Worm (Caenorhabditis elegans) whole organism, mixed stage, embryonic: Measurements from ENCODE around the gene flh-1.

ENCODE experiments used
- M03D4.4 ChIP-seq: sonication (generic microtip); optimal IDR thresholded peaks from 2 replicates; lab custom pipeline; 2017; ENCODE audit warnings: mild to moderate bottlenecking, missing genetic modification characterization, missing compliant biosample characterization
- bed-3 ChIP-seq: fragments of 200-800 bp; sonication (Bioruptor generic); optimal IDR thresholded peaks from 3 replicates; lab custom pipeline; 2018; ENCODE audit warnings: mild to moderate bottlenecking, missing genetic modification characterization, moderate library complexity, missing compliant biosample characterization
- blmp-1 ChIP-seq: fragments of 150-350 bp; optimal IDR thresholded peaks from 2 replicates; lab custom pipeline; 2014; ENCODE audit warnings: missing biosample characterization, missing genetic modification characterization
- ceh-39 ChIP-seq: fragments of 150-350 bp; optimal IDR thresholded peaks from 2 replicates; lab custom pipeline; 2014; ENCODE audit warnings: missing biosample characterization, missing genetic modification characterization
- ceh-43 ChIP-seq: fragments of 200-800 bp; sonication (Bioruptor generic); optimal IDR thresholded peaks from 2 replicates; lab custom pipeline; 2018; ENCODE audit warnings: mild to moderate bottlenecking, missing genetic modification characterization, moderate library complexity, missing compliant biosample characterization
- ceh-83 ChIP-seq: fragments of 200-800 bp; sonication (Bioruptor generic); optimal IDR thresholded peaks from 2 replicates; lab custom pipeline; 2018; ENCODE audit warnings: mild to moderate bottlenecking, missing genetic modification characterization, missing compliant biosample characterization
- ces-1 ChIP-seq: fragments of 150-350 bp; optimal IDR thresholded peaks from 2 replicates; lab custom pipeline; 2014; ENCODE audit warnings: missing biosample characterization, missing genetic modification reagents, missing genetic modification characterization
- cnd-1 ChIP-seq: fragments of 200-800 bp; sonication (Bioruptor generic); optimal IDR thresholded peaks from 2 replicates; lab custom pipeline; 2018; ENCODE audit warnings: mild to moderate bottlenecking, missing genetic modification characterization, missing compliant biosample characterization
- drap-1 ChIP-seq: fragments of 200-800 bp; sonication (Bioruptor generic); optimal IDR thresholded peaks from 3 replicates; lab custom pipeline; 2018; ENCODE audit warnings: mild to moderate bottlenecking, missing genetic modification characterization, missing compliant biosample characterization
- elt-1 ChIP-seq: sonication (generic microtip); optimal IDR thresholded peaks from 2 replicates; lab custom pipeline; 2017; ENCODE audit warnings: missing genetic modification characterization, mild to moderate bottlenecking, missing compliant biosample characterization, antibody characterized with exemption, moderate library complexity, borderline replicate concordance; ENCODE audit not compliant: insufficient read depth
- elt-3 ChIP-seq: fragments of 150-350 bp; optimal IDR thresholded peaks from 2 replicates; lab custom pipeline; 2014; ENCODE audit warnings: missing biosample characterization, missing genetic modification characterization
- flh-1 ChIP-seq: fragments of 200-800 bp; sonication (Bioruptor generic); optimal IDR thresholded peaks from 2 replicates; lab custom pipeline; 2018; ENCODE audit warnings: mild to moderate bottlenecking, missing genetic modification characterization, moderate library complexity, missing compliant biosample characterization
- ham-2 ChIP-seq: fragments of 200-800 bp; sonication (Bioruptor generic); optimal IDR thresholded peaks from 2 replicates; lab custom pipeline; 2018; ENCODE audit warnings: mild to moderate bottlenecking, missing genetic modification characterization, missing compliant biosample characterization
- hlh-1 ChIP-seq: fragments of 150-350 bp; optimal IDR thresholded peaks from 2 replicates; lab custom pipeline; 2014; ENCODE audit warnings: missing biosample characterization, missing genetic modification reagents, missing genetic modification characterization
- lin-13 ChIP-seq: fragments of 150-350 bp; optimal IDR thresholded peaks from 2 replicates; lab custom pipeline; 2014; ENCODE audit warnings: missing biosample characterization, missing genetic modification characterization
- lin-32 ChIP-seq: fragments of 200-800 bp; sonication (Bioruptor generic); optimal IDR thresholded peaks from 2 replicates; lab custom pipeline; 2018; ENCODE audit warnings: mild to moderate bottlenecking, missing genetic modification characterization, missing compliant biosample characterization
- lsy-2 ChIP-seq: fragments of 150-350 bp; optimal IDR thresholded peaks from 2 replicates; lab custom pipeline; 2014; ENCODE audit warnings: missing biosample characterization, missing genetic modification characterization
- mab-5 ChIP-seq: fragments of 150-350 bp; optimal IDR thresholded peaks from 2 replicates; lab custom pipeline; 2014; ENCODE audit warnings: missing biosample characterization, missing genetic modification characterization
- mep-1 ChIP-seq: fragments of 150-350 bp; optimal IDR thresholded peaks from 2 replicates; lab custom pipeline; 2017; ENCODE audit warnings: missing biosample characterization, missing genetic modification reagents, missing genetic modification characterization, inconsistent platforms
- mls-2 ChIP-seq: sonication (generic microtip); optimal IDR thresholded peaks from 2 replicates; lab custom pipeline; 2016; ENCODE audit warnings: mild to moderate bottlenecking, missing genetic modification characterization, moderate library complexity, missing compliant biosample characterization
- nhr-12 ChIP-seq: fragments of 150-350 bp; optimal IDR thresholded peaks from 2 replicates; lab custom pipeline; 2014; ENCODE audit warnings: missing biosample characterization, missing genetic modification characterization
- nhr-2 ChIP-seq: fragments of 150-350 bp; optimal IDR thresholded peaks from 2 replicates; lab custom pipeline; 2014; ENCODE audit warnings: missing biosample characterization, missing genetic modification characterization
- nhr-237 ChIP-seq: fragments of 150-350 bp; optimal IDR thresholded peaks from 2 replicates; lab custom pipeline; 2014; ENCODE audit warnings: missing biosample characterization, missing genetic modification characterization
- nhr-28 ChIP-seq: fragments of 150-350 bp; optimal IDR thresholded peaks from 2 replicates; lab custom pipeline; 2014; ENCODE audit warnings: missing biosample characterization, missing genetic modification characterization
- nhr-76 ChIP-seq: sonication (generic microtip); optimal IDR thresholded peaks from 2 replicates; lab custom pipeline; 2017; ENCODE audit warnings: missing biosample characterization, missing genetic modification characterization
- pha-4 ChIP-seq: fragments of 150-350 bp; optimal IDR thresholded peaks from 2 replicates; lab custom pipeline; 2018; ENCODE audit warnings: missing biosample characterization, missing genetic modification reagents, missing genetic modification characterization
- sem-2 ChIP-seq: fragments of 200-800 bp; sonication (Bioruptor generic); optimal IDR thresholded peaks from 2 replicates; lab custom pipeline; 2018; ENCODE audit warnings: mild to moderate bottlenecking, missing genetic modification characterization, missing compliant biosample characterization
- snpc-4 ChIP-seq: fragments of 150-350 bp; optimal IDR thresholded peaks from 2 replicates; lab custom pipeline; 2014; ENCODE audit warnings: missing biosample characterization, missing genetic modification characterization
- sptf-1 ChIP-seq: sonication (generic microtip); optimal IDR thresholded peaks from 2 replicates; lab custom pipeline; 2017; ENCODE audit warnings: mild to moderate bottlenecking, missing genetic modification characterization, moderate library complexity, missing compliant biosample characterization
- tbx-8 ChIP-seq: fragments of 200-800 bp; sonication (Bioruptor generic); optimal IDR thresholded peaks from 2 replicates; lab custom pipeline; 2018; ENCODE audit warnings: mild to moderate bottlenecking, missing genetic modification characterization, moderate library complexity, missing compliant biosample characterization
- unc-120 ChIP-seq: sonication (generic microtip); optimal IDR thresholded peaks from 2 replicates; lab custom pipeline; 2017; ENCODE audit warnings: missing genetic modification characterization, missing compliant biosample characterization; ENCODE audit not compliant: poor library complexity, severe bottlenecking
- unc-39 ChIP-seq: fragments of 150-350 bp; optimal IDR thresholded peaks from 2 replicates; lab custom pipeline; 2014; ENCODE audit warnings: missing biosample characterization, missing genetic modification characterization
- unc-62 ChIP-seq: fragments of 150-350 bp; optimal IDR thresholded peaks from 2 replicates; lab custom pipeline; 2014; ENCODE audit warnings: missing biosample characterization, missing genetic modification reagents, missing genetic modification characterization
- zip-8 ChIP-seq: fragments of 150-350 bp; optimal IDR thresholded peaks from 2 replicates; lab custom pipeline; 2014; ENCODE audit warnings: missing biosample characterization, missing genetic modification characterization
- ztf-11 ChIP-seq: fragments of 150-350 bp; optimal IDR thresholded peaks from 2 replicates; lab custom pipeline; 2014; ENCODE audit warnings: missing biosample characterization, missing genetic modification characterization

The flh-1 gene

ce11 chrIV:9263812-9264320, at the start of gene flh-1:
TSS of gene flh-1 (minus strand) at chrIV:9264270.
- TF ChIP-seq nhr-76 (tag; lab: Kevin White, UChicago) (no peak), nhr-237 (tag; lab: Kevin White, UChicago) (no peak), mab-5 (tag; lab: Kevin White, UChicago) (no peak), hlh-1 (peak; percentile 64), snpc-4 (tag; lab: Kevin White, UChicago) (no peak), nhr-28 (tag; lab: Kevin White, UChicago) (no peak), unc-62 (peak; percentile 25), M03D4.4 (tag; lab: Kevin White, UChicago) (peak; percentile 27), ces-1 (peak; percentile 18), mls-2 (peak; percentile 68), ceh-83 (GFP tag; lab: Kevin White, UChicago) (peak; percentile 17), nhr-12 (tag; lab: Kevin White, UChicago) (no peak), elt-3 (tag; lab: Kevin White, UChicago) (no peak), cnd-1 (peak; percentile 93), unc-120 (no peak), ceh-39 (tag; lab: Kevin White, UChicago) (peak; percentile 42), sem-2 (no peak), pha-4 (tag; lab: Kevin White, UChicago) (peak; percentile 35), tbx-8 (GFP tag; lab: Kevin White, UChicago) (no peak), mep-1 (tag; lab: Kevin White, UChicago) (peak; percentile 55), lin-13 (tag; lab: Kevin White, UChicago) (no peak), drap-1 (GFP tag; lab: Kevin White, UChicago) (peak; percentile 56), bed-3 (GFP tag; lab: Kevin White, UChicago) (no peak), nhr-2 (tag; lab: Kevin White, UChicago) (peak; percentile 73), ceh-43 (no peak), ztf-11 (tag; lab: Kevin White, UChicago) (peak; percentile 37), elt-1 (tag; lab: Kevin White, UChicago) (no peak), unc-39 (tag; lab: Kevin White, UChicago) (no peak), lsy-2 (tag; lab: Kevin White, UChicago) (no peak), ham-2 (GFP tag; lab: Kevin White, UChicago) (no peak), sptf-1 (peak; percentile 69), blmp-1 (tag; lab: Kevin White, UChicago) (no peak), flh-1 (GFP tag; lab: Kevin White, UChicago) (no peak), zip-8 (no peak), lin-32 (GFP tag; lab: Kevin White, UChicago) (peak; percentile 91)

- TF ChIP-seq zip-8: peak; percentile 89
- TF ChIP-seq, all 35 proteins: peak for 1; not testable (repeated sequence) for 34
Observed at ce11 chrIV:9312827-9313226, 48.8 kb upstream of the flh-1 start, which contains the start of gene F49C12.7. TSS of gene F49C12.7 (minus strand) at chrIV:9312927.

- no peak for TF ChIP-seq flh-1 (GFP tag; lab: Kevin White, UChicago)
- TF ChIP-seq sem-2: no peak
- no peak for TF ChIP-seq elt-1 (tag; lab: Kevin White, UChicago)
- TF ChIP-seq snpc-4 (tag; lab: Kevin White, UChicago): no peak
- no peak for TF ChIP-seq M03D4.4 (tag; lab: Kevin White, UChicago)
- no peak for TF ChIP-seq unc-120
- no peak for TF ChIP-seq ceh-43
- no peak for TF ChIP-seq nhr-2 (tag; lab: Kevin White, UChicago)
- TF ChIP-seq drap-1 (GFP tag; lab: Kevin White, UChicago): no peak
- no peak for TF ChIP-seq ham-2 (GFP tag; lab: Kevin White, UChicago)
Observed at ce11 chrIV:9310935-9311566, 47.0 kb upstream of the flh-1 start.
